Worm (Caenorhabditis elegans) whole organism, late embryonic: ENCODE data around the gene gtf-2H5.

Experiments used
- K02D7.2 ChIP-seq: sonication (generic microtip); optimal IDR thresholded peaks from 2 replicates; lab custom pipeline; 2017; ENCODE audit warnings: mild to moderate bottlenecking, missing genetic modification characterization, missing compliant biosample characterization
- ahr-1 ChIP-seq: sonication (generic microtip); optimal IDR thresholded peaks from 2 replicates; lab custom pipeline; 2016; ENCODE audit warnings: missing genetic modification characterization, missing compliant biosample characterization
- ceh-9 ChIP-seq: sonication (generic microtip); optimal IDR thresholded peaks from 2 replicates; lab custom pipeline; 2016; ENCODE audit warnings: mild to moderate bottlenecking, missing genetic modification characterization, inconsistent platforms, missing compliant biosample characterization
- eyg-1 ChIP-seq: sonication (generic microtip); optimal IDR thresholded peaks from 2 replicates; lab custom pipeline; 2016; ENCODE audit warnings: missing genotype, missing genetic modification characterization, missing compliant biosample characterization
- fkh-10 ChIP-seq: fragments of 150-350 bp; optimal IDR thresholded peaks from 2 replicates; lab custom pipeline; 2014; ENCODE audit warnings: missing biosample characterization, missing genetic modification reagents, missing genetic modification characterization
- hlh-8 ChIP-seq: sonication (generic microtip); optimal IDR thresholded peaks from 2 replicates; lab custom pipeline; 2016; ENCODE audit warnings: missing genotype, missing genetic modification characterization, missing compliant biosample characterization
- madf-2 ChIP-seq: sonication (generic microtip); optimal IDR thresholded peaks from 2 replicates; lab custom pipeline; 2017; ENCODE audit warnings: missing genetic modification characterization, missing compliant biosample characterization
- nhr-11 ChIP-seq: fragments of 150-350 bp; optimal IDR thresholded peaks from 2 replicates; lab custom pipeline; 2014; ENCODE audit warnings: missing biosample characterization, missing genetic modification characterization
- odd-2 ChIP-seq: sonication (generic microtip); optimal IDR thresholded peaks from 2 replicates; lab custom pipeline; 2017; ENCODE audit warnings: antibody characterized with exemption, mild to moderate bottlenecking, missing genetic modification characterization, missing compliant biosample characterization
- pros-1 ChIP-seq: fragments of 150-350 bp; optimal IDR thresholded peaks from 2 replicates; lab custom pipeline; 2014; ENCODE audit warnings: missing biosample characterization, missing genetic modification reagents, missing genetic modification characterization
- sox-2 ChIP-seq: fragments of 200-800 bp; sonication (Bioruptor generic); IDR thresholded peaks from 2 replicates; pipeline ENCODE4 v1.3.6; 2022; ENCODE audit warnings: missing genetic modification reagents, missing genetic modification characterization, missing compliant biosample characterization
- unc-55 ChIP-seq: sonication (generic microtip); optimal IDR thresholded peaks from 2 replicates; lab custom pipeline; 2017; ENCODE audit warnings: missing biosample characterization, missing genetic modification reagents, missing genetic modification characterization
- unc-86 ChIP-seq: sonication (generic microtip); optimal IDR thresholded peaks from 2 replicates; lab custom pipeline; 2016; ENCODE audit warnings: missing genetic modification characterization, missing compliant biosample characterization

ce11 chrIII:620204-620718, 42.9 kb upstream of the gtf-2H5 start, which contains the start of gene T19C3.4:
- TF ChIP-seq madf-2 (tag; lab: Kevin White, UChicago) = no peak
- TF ChIP-seq pros-1 = no peak
- no peak for TF ChIP-seq unc-55
- no peak for TF ChIP-seq eyg-1 (tag; lab: Kevin White, UChicago)
- TF ChIP-seq fkh-10 (GFP tag; lab: Kevin White, UChicago) = no peak
- no peak for TF ChIP-seq hlh-8 (tag; lab: Kevin White, UChicago)
- no peak for TF ChIP-seq odd-2 (tag; lab: Kevin White, UChicago)
- no peak for TF ChIP-seq sox-2 (GFP tag; lab: Robert Waterston, UW)
- TF ChIP-seq K02D7.2 (tag; lab: Kevin White, UChicago) = no peak
- TF ChIP-seq ceh-9 (tag; lab: Kevin White, UChicago) = no peak
- TF ChIP-seq nhr-11 (tag; lab: Kevin White, UChicago) = no peak
- no peak for TF ChIP-seq ahr-1 (tag; lab: Kevin White, UChicago)
- no peak for TF ChIP-seq unc-86 (tag; lab: Kevin White, UChicago)
